Worm (Caenorhabditis elegans) whole organism, L2 larva: ENCODE results near the gene str-61.

Source experiments
- F13H6.1 ChIP-seq: sonication (generic microtip); optimal IDR thresholded peaks from 2 replicates; lab custom pipeline; 2016; ENCODE audit warnings: missing genetic modification characterization, missing compliant biosample characterization
- R02D3.7 ChIP-seq: fragments of 150-350 bp; optimal IDR thresholded peaks from 2 replicates; lab custom pipeline; 2014; ENCODE audit warnings: missing biosample characterization, missing genetic modification characterization
- aly-2 ChIP-seq: fragments of 150-350 bp; optimal IDR thresholded peaks from 2 replicates; lab custom pipeline; 2014; ENCODE audit warnings: missing biosample characterization, missing genetic modification characterization
- ama-1 ChIP-seq: fragments of 150-350 bp; optimal IDR thresholded peaks from 2 replicates; lab custom pipeline; 2018; ENCODE audit warnings: inconsistent platforms
- blmp-1 ChIP-seq: sonication (generic microtip); optimal IDR thresholded peaks from 2 replicates; lab custom pipeline; 2017; ENCODE audit warnings: missing genetic modification characterization, mild to moderate bottlenecking, missing compliant biosample characterization, antibody characterized with exemption, moderate library complexity; ENCODE audit not compliant: insufficient read depth
- ceh-16 ChIP-seq: fragments of 150-350 bp; optimal IDR thresholded peaks from 2 replicates; lab custom pipeline; 2014; ENCODE audit warnings: missing biosample characterization, missing genetic modification characterization
- ceh-82 ChIP-seq: fragments of 150-350 bp; optimal IDR thresholded peaks from 2 replicates; lab custom pipeline; 2014; ENCODE audit warnings: missing biosample characterization, missing genetic modification characterization
- crh-2 ChIP-seq: sonication (generic microtip); optimal IDR thresholded peaks from 2 replicates; lab custom pipeline; 2017; ENCODE audit warnings: missing biosample characterization, missing genetic modification characterization
- dmd-4 ChIP-seq: sonication (generic microtip); optimal IDR thresholded peaks from 2 replicates; lab custom pipeline; 2017; ENCODE audit warnings: missing biosample characterization, missing genetic modification characterization
- elt-1 ChIP-seq: fragments of 150-350 bp; optimal IDR thresholded peaks from 2 replicates; lab custom pipeline; 2014; ENCODE audit warnings: missing biosample characterization, missing genetic modification characterization
- elt-3 ChIP-seq: sonication (generic microtip); optimal IDR thresholded peaks from 2 replicates; lab custom pipeline; 2017; ENCODE audit warnings: missing biosample characterization, missing genetic modification characterization
- gmeb-1 ChIP-seq: fragments of 150-350 bp; optimal IDR thresholded peaks from 2 replicates; lab custom pipeline; 2014; ENCODE audit warnings: missing biosample characterization, missing genetic modification characterization
- lin-11 ChIP-seq: fragments of 150-350 bp; sonication (generic microtip); optimal IDR thresholded peaks from 2 replicates; lab custom pipeline; 2014; ENCODE audit warnings: missing biosample characterization, missing genetic modification characterization, inconsistent platforms, mixed read lengths
- lin-13 ChIP-seq: fragments of 150-350 bp; optimal IDR thresholded peaks from 2 replicates; lab custom pipeline; 2014; ENCODE audit warnings: missing biosample characterization, missing genetic modification reagents, missing genetic modification characterization
- lin-39 ChIP-seq: fragments of 150-350 bp; optimal IDR thresholded peaks from 2 replicates; lab custom pipeline; 2014; ENCODE audit warnings: missing biosample characterization, missing genetic modification reagents, missing genetic modification characterization
- lsy-2 ChIP-seq, 2 experiments: fragments of 150-350 bp in 1 of 2; sonication (generic microtip) in 1 of 2; optimal IDR thresholded peaks; 2 replicates each; lab custom pipeline; 2014 to 2017; ENCODE audit warnings: missing biosample characterization in 2 of 2, missing genetic modification characterization in 2 of 2
- mab-5 ChIP-seq: fragments of 150-350 bp; optimal IDR thresholded peaks from 2 replicates; lab custom pipeline; 2014; ENCODE audit warnings: missing biosample characterization, missing genetic modification characterization
- mbf-1 ChIP-seq: sonication (generic microtip); optimal IDR thresholded peaks from 2 replicates; lab custom pipeline; 2017; ENCODE audit warnings: missing biosample characterization, missing genetic modification characterization
- nhr-10 ChIP-seq: sonication (generic microtip); optimal IDR thresholded peaks from 2 replicates; lab custom pipeline; 2017; ENCODE audit warnings: missing biosample characterization, missing genetic modification characterization
- nhr-11 ChIP-seq: fragments of 150-350 bp; optimal IDR thresholded peaks from 2 replicates; lab custom pipeline; 2014; ENCODE audit warnings: missing biosample characterization, missing genetic modification characterization
- nhr-12 ChIP-seq: fragments of 150-350 bp; optimal IDR thresholded peaks from 2 replicates; lab custom pipeline; 2014; ENCODE audit warnings: missing biosample characterization, missing genetic modification characterization
- nhr-21 ChIP-seq: fragments of 150-350 bp; optimal IDR thresholded peaks from 2 replicates; lab custom pipeline; 2014; ENCODE audit warnings: missing biosample characterization, missing genetic modification characterization
- nhr-23 ChIP-seq: fragments of 150-350 bp; optimal IDR thresholded peaks from 2 replicates; lab custom pipeline; 2014; ENCODE audit warnings: missing biosample characterization, missing genetic modification reagents, missing genetic modification characterization
- nhr-237 ChIP-seq: fragments of 150-350 bp; optimal IDR thresholded peaks from 2 replicates; lab custom pipeline; 2014; ENCODE audit warnings: missing biosample characterization, missing genetic modification characterization
- nhr-77 ChIP-seq: fragments of 150-350 bp; optimal IDR thresholded peaks from 2 replicates; lab custom pipeline; 2014; ENCODE audit warnings: missing biosample characterization, missing genetic modification characterization
- peb-1 ChIP-seq: fragments of 150-350 bp; optimal IDR thresholded peaks from 2 replicates; lab custom pipeline; 2014; ENCODE audit warnings: missing biosample characterization, missing genetic modification characterization
- sem-4 ChIP-seq: fragments of 150-350 bp; optimal IDR thresholded peaks from 2 replicates; lab custom pipeline; 2014; ENCODE audit warnings: missing biosample characterization, missing genetic modification reagents, missing genetic modification characterization
- sma-3 ChIP-seq: sonication (generic microtip); optimal IDR thresholded peaks from 2 replicates; lab custom pipeline; 2016; ENCODE audit warnings: missing genetic modification reagents, missing genetic modification characterization, missing compliant biosample characterization
- sma-9 ChIP-seq, 2 experiments: fragments of 150-350 bp in 1 of 2; sonication (generic microtip) in 1 of 2; optimal IDR thresholded peaks; 2 replicates each; lab custom pipeline; 2014 to 2016; ENCODE audit warnings: missing genetic modification characterization in 2 of 2, mild to moderate bottlenecking in 1 of 2, missing biosample characterization in 1 of 2, missing compliant biosample characterization in 1 of 2, missing genetic modification reagents in 1 of 2, moderate library complexity in 1 of 2
- unc-55 ChIP-seq: fragments of 150-350 bp; sonication (generic microtip); optimal IDR thresholded peaks from 3 replicates; lab custom pipeline; 2014; ENCODE audit warnings: missing biosample characterization, missing genetic modification reagents, missing genetic modification characterization
- zag-1 ChIP-seq: fragments of 150-350 bp; optimal IDR thresholded peaks from 2 replicates; lab custom pipeline; 2014; ENCODE audit warnings: missing biosample characterization, missing genetic modification characterization
- ztf-1 ChIP-seq: fragments of 200-800 bp; sonication (Bioruptor generic); conservative IDR thresholded peaks from 2 replicates; pipeline ENCODE4 v1.3.6; 2022; ENCODE audit warnings: missing genetic modification characterization, missing compliant biosample characterization
- ztf-11 ChIP-seq: sonication (generic microtip); optimal IDR thresholded peaks from 2 replicates; lab custom pipeline; 2017; ENCODE audit warnings: missing biosample characterization, missing genetic modification characterization

str-61 gene

ce11 chrV:16695499-16695898 lies 24.4 kb upstream of the str-61 start:
- TF ChIP-seq crh-2 (tag; lab: Kevin White, UChicago) (no peak), sma-3 (no peak), ama-1 (lab: Kevin White, UChicago) (no peak), blmp-1 (tag; lab: Kevin White, UChicago) (no peak), lsy-2 (tag; optimal IDR thresholded peaks at IDR 0.05; lab: Kevin White, UChicago) (no peak), ceh-82 (tag; lab: Kevin White, UChicago) (no peak), gmeb-1 (tag; lab: Kevin White, UChicago) (no peak), ceh-16 (tag; lab: Kevin White, UChicago) (no peak), unc-55 (GFP tag; lab: Kevin White, UChicago) (no peak)

DNA sequence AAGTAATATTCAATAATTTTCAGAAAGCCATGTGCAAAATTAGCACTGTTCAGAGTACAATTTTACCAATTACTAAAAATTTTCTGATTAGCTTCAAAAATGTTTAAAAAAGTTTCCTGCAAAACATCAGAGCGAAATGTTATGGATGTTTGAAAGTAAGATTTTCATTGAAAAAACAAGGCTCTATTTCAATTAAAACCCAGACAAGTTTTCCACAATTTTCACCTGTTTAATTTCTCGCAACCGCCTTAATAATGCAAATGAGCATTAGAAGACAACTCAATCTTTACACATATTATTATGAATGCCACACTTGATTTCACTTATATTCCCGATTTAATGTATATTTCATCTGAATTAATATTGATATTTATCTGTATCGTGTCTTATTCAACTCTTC lies 23.4 kb upstream of the str-61 start, which contains the start of gene srz-101:
Gene srz-101, plus strand, starts transcription at position 301 of the 400 bp plus-strand sequence.
- TF ChIP-seq nhr-23 = no peak
- no peak for TF ChIP-seq ztf-1 (GFP tag; lab: Robert Waterston, UW)

- TF ChIP-seq lin-13 (GFP tag; lab: Kevin White, UChicago) = no peak
- TF ChIP-seq elt-1 (tag; lab: Kevin White, UChicago) = no peak
- TF ChIP-seq nhr-21 (tag; lab: Kevin White, UChicago) = no peak
- TF ChIP-seq mbf-1 (tag; lab: Kevin White, UChicago) = no peak
- TF ChIP-seq nhr-23 = no peak
- TF ChIP-seq elt-3 (tag; lab: Kevin White, UChicago) = no peak
- no peak for TF ChIP-seq nhr-10 (tag; lab: Kevin White, UChicago)
- no peak for TF ChIP-seq ztf-11 (tag; lab: Kevin White, UChicago)
- no peak for TF ChIP-seq gmeb-1 (tag; lab: Kevin White, UChicago)
- TF ChIP-seq nhr-77 = no peak
- TF ChIP-seq mab-5 (tag; lab: Kevin White, UChicago) = no peak
- TF ChIP-seq dmd-4 (tag; lab: Kevin White, UChicago) = no peak
- no peak for TF ChIP-seq nhr-12 (tag; lab: Kevin White, UChicago)
- TF ChIP-seq ceh-16 (tag; lab: Kevin White, UChicago) = no peak
Measured at ce11 chrV:16693732-16694131, 22.6 kb upstream of the str-61 start, which contains the start of gene srw-42. Gene srw-42, minus strand, starts transcription at chrV:16693832.

DNA sequence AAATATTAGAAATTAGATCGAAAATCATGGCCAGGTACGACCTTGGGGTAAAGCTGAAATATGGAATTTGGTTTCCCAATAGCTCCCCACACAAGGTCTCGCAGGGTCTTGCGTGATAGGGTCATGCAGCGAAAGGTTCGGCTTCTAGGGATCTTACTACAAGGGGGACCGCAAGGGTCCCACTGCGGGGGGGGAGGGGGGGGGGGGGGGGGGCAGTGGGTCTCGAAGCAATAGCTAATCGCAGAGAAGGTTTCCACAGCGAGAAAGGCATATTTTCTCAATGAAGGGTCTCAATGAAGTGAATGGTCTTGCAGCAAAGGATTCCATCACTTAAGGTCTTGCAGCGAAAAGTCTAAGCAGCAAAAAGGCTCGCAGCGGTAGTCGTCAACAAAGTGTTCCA lies 21.9 kb upstream of the str-61 start:
- no peak for TF ChIP-seq elt-3 (tag; lab: Kevin White, UChicago)
- no peak for TF ChIP-seq ama-1 (lab: Kevin White, UChicago)
- TF ChIP-seq R02D3.7 = no peak
- no peak for TF ChIP-seq aly-2
- no peak for TF ChIP-seq nhr-77
- no peak for TF ChIP-seq lin-11 (tag; lab: Kevin White, UChicago)
- no peak for TF ChIP-seq nhr-23
- no peak for TF ChIP-seq dmd-4 (tag; lab: Kevin White, UChicago)

- TF ChIP-seq F13H6.1 = no peak
- no peak for TF ChIP-seq lsy-2 (tag; optimal IDR thresholded peaks at IDR 0.05; lab: Kevin White, UChicago)
- no peak for TF ChIP-seq sem-4
- TF ChIP-seq blmp-1 (tag; lab: Kevin White, UChicago) = no peak
- TF ChIP-seq nhr-12 (tag; lab: Kevin White, UChicago) = no peak
- no peak for TF ChIP-seq lin-11 (tag; lab: Kevin White, UChicago)
- TF ChIP-seq nhr-237 = no peak
- no peak for TF ChIP-seq zag-1 (tag; lab: Kevin White, UChicago)
- TF ChIP-seq nhr-11 (tag; lab: Kevin White, UChicago) = no peak
- no peak for TF ChIP-seq lin-39 (tag; lab: Kevin White, UChicago)
- no peak for TF ChIP-seq mab-5 (tag; lab: Kevin White, UChicago)
- TF ChIP-seq lin-13 (GFP tag; lab: Kevin White, UChicago) = no peak
- TF ChIP-seq mbf-1 (tag; lab: Kevin White, UChicago) = no peak
- TF ChIP-seq sma-9 (GFP tag; optimal IDR thresholded peaks at IDR 0.05; lab: Kevin White, UChicago) = no peak
- TF ChIP-seq sma-9 (tag; optimal IDR thresholded peaks at IDR 0.05; lab: Kevin White, UChicago) = no peak
- no peak for TF ChIP-seq peb-1 (tag; lab: Kevin White, UChicago)
Measured at ce11 chrV:16687227-16687626, 16.1 kb upstream of the str-61 start, which contains the start of gene srz-102. Gene srz-102, plus strand, starts transcription at chrV:16687527.
